Fruit fly (Drosophila melanogaster): ENCODE results near the gene CG17298.

Gene CG17298

dm6 chr3R:21282897-21283296, at the start of gene CG17298:
Gene CG17298, plus strand, starts transcription at chr3R:21283197.
- TF ChIP-seq fd85E (GFP tag; optimal IDR thresholded peaks at IDR 0.05) (no peak), ss (GFP tag; optimal IDR thresholded peaks at IDR 0.05) (no peak), Gug (GFP tag; IDR thresholded peaks at IDR 0.05) (no peak), CG11294 (GFP tag; IDR thresholded peaks at IDR 0.05) (no peak), Lpt (GFP tag; optimal IDR thresholded peaks at IDR 0.05) (no peak), fd59A (GFP tag; optimal IDR thresholded peaks at IDR 0.05) (no peak), CG4318 (GFP tag; optimal IDR thresholded peaks at IDR 0.05) (no peak), Sox15 (GFP tag; optimal IDR thresholded peaks at IDR 0.05) (no peak), CG11762 (GFP tag; optimal IDR thresholded peaks at IDR 0.05; ENCODE audit: insufficient read depth) (no peak), CG11902 (GFP tag; optimal IDR thresholded peaks at IDR 0.05) (no peak), CG7368 (GFP tag; optimal IDR thresholded peaks at IDR 0.05) (no peak)

- TF ChIP-seq Ets21C (GFP tag; optimal IDR thresholded peaks at IDR 0.05), result no peak
- peak; percentile 59 for TF ChIP-seq Eip78C (GFP tag)
These were observed 45.9 kb upstream of the CG17298 start, which contains the start of gene e for dm6 chr3R:21237099-21237498. Gene e, minus strand, starts transcription at chr3R:21237177.

dm6 chr3R:21241332-21241731, 41.7 kb upstream of the CG17298 start:
- TF ChIP-seq Lpt (GFP tag; optimal IDR thresholded peaks at IDR 0.05), result no peak
- TF ChIP-seq Gug (GFP tag; IDR thresholded peaks at IDR 0.05), result no peak
- TF ChIP-seq Met (GFP tag; optimal IDR thresholded peaks at IDR 0.05), result no peak
- no peak for TF ChIP-seq CG11762 (GFP tag; optimal IDR thresholded peaks at IDR 0.05; ENCODE audit: insufficient read depth)
- TF ChIP-seq CG10669 (GFP tag; optimal IDR thresholded peaks at IDR 0.05), result no peak
- no peak for TF ChIP-seq salr (GFP tag; optimal IDR thresholded peaks at IDR 0.05)
- TF ChIP-seq Sox14 (GFP tag; optimal IDR thresholded peaks at IDR 0.05), result no peak
- no peak for TF ChIP-seq CG6276 (GFP tag; optimal IDR thresholded peaks at IDR 0.05)
- no peak for TF ChIP-seq Eip78C (GFP tag)
- no peak for TF ChIP-seq spab (GFP tag; optimal IDR thresholded peaks at IDR 0.05)

DNA sequence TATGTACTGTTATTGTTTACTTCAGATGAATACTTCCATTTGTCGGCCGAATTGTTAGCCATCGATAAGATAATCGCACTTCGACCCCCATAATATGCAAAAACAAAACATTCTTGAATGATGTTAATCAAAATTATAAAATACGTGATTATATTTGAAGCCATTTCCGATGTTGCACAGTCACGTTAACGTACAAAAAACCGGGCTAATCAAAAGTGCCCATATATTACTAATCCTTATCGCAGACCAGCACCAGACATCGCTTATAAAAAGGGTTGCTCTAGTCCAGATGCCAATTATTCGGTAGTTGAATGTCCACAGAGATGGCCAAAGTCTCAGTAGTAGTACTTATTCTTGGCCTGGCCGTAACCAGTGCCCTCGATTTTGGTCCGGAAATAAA, 40.7 kb upstream of the CG17298 start, which contains the start of gene CG5892:
Gene CG5892 (plus strand): TSS at position 301 of the 400 bp plus-strand sequence.
- TF ChIP-seq Hr39 (GFP tag; optimal IDR thresholded peaks at IDR 0.05), result no peak
- TF ChIP-seq fkh (GFP tag; optimal IDR thresholded peaks at IDR 0.05), result no peak
- TF ChIP-seq lz (GFP tag; optimal IDR thresholded peaks at IDR 0.05), result no peak
- no peak for TF ChIP-seq vri (GFP tag; optimal IDR thresholded peaks at IDR 0.05)
- no peak for TF ChIP-seq topi (GFP tag; optimal IDR thresholded peaks at IDR 0.05)

dm6 chr3R:21245846-21246245, 37.2 kb upstream of the CG17298 start:
- TF ChIP-seq achi (GFP tag; optimal IDR thresholded peaks at IDR 0.05) (no peak), CG6163 (GFP tag; IDR thresholded peaks at IDR 0.05) (no peak)

DNA sequence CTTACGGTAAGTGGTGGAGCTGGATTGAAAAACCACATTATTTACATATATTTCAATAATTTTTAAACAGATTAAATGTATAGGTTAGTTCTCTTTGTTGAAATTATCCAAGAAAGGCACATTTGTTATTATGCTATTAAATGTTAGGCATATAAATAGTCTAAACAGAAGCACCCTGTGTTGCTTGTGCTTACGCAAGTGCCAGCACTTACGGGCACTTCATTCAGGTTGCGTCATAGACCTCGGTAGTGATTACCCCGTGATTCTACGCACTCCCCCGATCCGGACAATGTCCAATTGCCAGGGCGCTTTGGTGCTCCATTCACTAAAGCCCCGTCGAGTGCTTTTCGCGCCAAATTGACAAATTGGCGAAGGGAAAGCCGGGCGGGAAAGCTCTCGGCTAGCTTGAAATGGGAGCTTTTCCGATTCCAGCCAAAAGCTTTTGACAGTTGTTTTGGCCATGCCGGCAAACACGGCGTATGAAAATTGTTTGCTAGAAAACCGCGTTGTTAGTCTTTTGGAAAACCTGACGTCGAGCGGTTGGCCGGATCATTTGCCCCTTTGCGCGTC, 36.4 kb upstream of the CG17298 start, which contains the start of gene ETHR:
Gene ETHR (plus strand): TSS at position 520 of the 570 bp plus-strand sequence.
- TF ChIP-seq CG9139 (GFP tag; optimal IDR thresholded peaks at IDR 0.05) (no peak), CG6276 (GFP tag; optimal IDR thresholded peaks at IDR 0.05) (peak; percentile 2), CG10669 (GFP tag; optimal IDR thresholded peaks at IDR 0.05) (no peak), CG8319 (GFP tag; optimal IDR thresholded peaks at IDR 0.05) (no peak), svp (GFP tag) (no peak), Hr4 (GFP tag; optimal IDR thresholded peaks at IDR 0.05) (peak; percentile 31), Eip78C (GFP tag) (peak; percentile 84), Hr38 (GFP tag; optimal IDR thresholded peaks at IDR 0.05) (no peak), CG6808 (GFP tag; optimal IDR thresholded peaks at IDR 0.05) (no peak), acj6 (GFP tag; optimal IDR thresholded peaks at IDR 0.05) (no peak), CG6854 (GFP tag; optimal IDR thresholded peaks at IDR 0.05) (no peak), Smox (GFP tag; optimal IDR thresholded peaks at IDR 0.05) (no peak), fkh (GFP tag; optimal IDR thresholded peaks at IDR 0.05) (peak; percentile 15), pdm3 (GFP tag; optimal IDR thresholded peaks at IDR 0.05) (peak; percentile 26), net (GFP tag; optimal IDR thresholded peaks at IDR 0.05) (peak; percentile 29), fd59A (GFP tag; optimal IDR thresholded peaks at IDR 0.05) (no peak), Lpt (GFP tag; optimal IDR thresholded peaks at IDR 0.05) (no peak), spab (GFP tag; optimal IDR thresholded peaks at IDR 0.05) (no peak), CG6792 (GFP tag; optimal IDR thresholded peaks at IDR 0.05) (peak; percentile 1), Gug (GFP tag; IDR thresholded peaks at IDR 0.05) (no peak), Sox14 (GFP tag; optimal IDR thresholded peaks at IDR 0.05) (no peak), Ets21C (GFP tag; optimal IDR thresholded peaks at IDR 0.05) (no peak), Hr39 (GFP tag; optimal IDR thresholded peaks at IDR 0.05) (no peak), achi (GFP tag; optimal IDR thresholded peaks at IDR 0.05) (peak; percentile 3), CG31627 (GFP tag; optimal IDR thresholded peaks at IDR 0.05) (no peak), Sox15 (GFP tag; optimal IDR thresholded peaks at IDR 0.05) (no peak), lz (GFP tag; optimal IDR thresholded peaks at IDR 0.05) (no peak), CG11294 (GFP tag; IDR thresholded peaks at IDR 0.05) (peak; percentile 9; the same call in 1 of the 2 replicates), CG16779 (tag; optimal IDR thresholded peaks at IDR 0.05) (peak; percentile 86)
